Worm (Caenorhabditis elegans) whole organism, mixed stage, embryonic: ENCODE measurements around the gene srw-32.

ENCODE experiments used
- M03D4.4 ChIP-seq: sonication (generic microtip); optimal IDR thresholded peaks from 2 replicates; lab custom pipeline; 2017; ENCODE audit warnings: mild to moderate bottlenecking, missing genetic modification characterization, missing compliant biosample characterization
- blmp-1 ChIP-seq: fragments of 150-350 bp; optimal IDR thresholded peaks from 2 replicates; lab custom pipeline; 2014; ENCODE audit warnings: missing biosample characterization, missing genetic modification characterization
- ces-1 ChIP-seq: fragments of 150-350 bp; optimal IDR thresholded peaks from 2 replicates; lab custom pipeline; 2014; ENCODE audit warnings: missing biosample characterization, missing genetic modification reagents, missing genetic modification characterization
- hlh-1 ChIP-seq: fragments of 150-350 bp; optimal IDR thresholded peaks from 2 replicates; lab custom pipeline; 2014; ENCODE audit warnings: missing biosample characterization, missing genetic modification reagents, missing genetic modification characterization
- lin-13 ChIP-seq: fragments of 150-350 bp; optimal IDR thresholded peaks from 2 replicates; lab custom pipeline; 2014; ENCODE audit warnings: missing biosample characterization, missing genetic modification characterization
- lsy-2 ChIP-seq: fragments of 150-350 bp; optimal IDR thresholded peaks from 2 replicates; lab custom pipeline; 2014; ENCODE audit warnings: missing biosample characterization, missing genetic modification characterization
- nhr-12 ChIP-seq: fragments of 150-350 bp; optimal IDR thresholded peaks from 2 replicates; lab custom pipeline; 2014; ENCODE audit warnings: missing biosample characterization, missing genetic modification characterization
- nhr-237 ChIP-seq: fragments of 150-350 bp; optimal IDR thresholded peaks from 2 replicates; lab custom pipeline; 2014; ENCODE audit warnings: missing biosample characterization, missing genetic modification characterization
- nhr-76 ChIP-seq: sonication (generic microtip); optimal IDR thresholded peaks from 2 replicates; lab custom pipeline; 2017; ENCODE audit warnings: missing biosample characterization, missing genetic modification characterization
- sptf-1 ChIP-seq: sonication (generic microtip); optimal IDR thresholded peaks from 2 replicates; lab custom pipeline; 2017; ENCODE audit warnings: mild to moderate bottlenecking, missing genetic modification characterization, moderate library complexity, missing compliant biosample characterization
- unc-39 ChIP-seq: fragments of 150-350 bp; optimal IDR thresholded peaks from 2 replicates; lab custom pipeline; 2014; ENCODE audit warnings: missing biosample characterization, missing genetic modification characterization
- unc-62 ChIP-seq: fragments of 150-350 bp; optimal IDR thresholded peaks from 2 replicates; lab custom pipeline; 2014; ENCODE audit warnings: missing biosample characterization, missing genetic modification reagents, missing genetic modification characterization

DNA sequence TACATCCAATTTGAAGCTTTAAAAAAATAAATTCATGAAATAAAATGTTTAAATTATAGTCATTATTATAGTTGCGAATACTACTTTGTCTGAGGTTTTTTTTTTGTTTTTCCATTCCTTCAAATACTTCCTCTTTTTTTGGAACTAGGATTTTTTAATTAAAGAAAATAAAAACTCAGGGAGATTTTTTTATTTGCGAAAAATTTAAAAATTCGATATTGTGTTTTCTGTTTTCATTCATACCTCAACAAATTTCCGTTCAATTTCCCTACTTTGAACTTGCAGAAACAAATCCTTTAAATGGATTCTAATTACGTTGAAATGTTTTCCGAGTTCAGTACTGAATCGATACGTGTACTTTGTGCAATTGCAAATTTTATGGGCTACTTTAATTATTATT lies at the start of gene srw-32:
- no peak for TF ChIP-seq nhr-237
- no peak for TF ChIP-seq unc-62 (GFP tag; lab: Kevin White, UChicago)
- TF ChIP-seq lin-13 (tag; lab: Kevin White, UChicago), result no peak
- no peak for TF ChIP-seq nhr-76 (tag; lab: Kevin White, UChicago)
- no peak for TF ChIP-seq blmp-1 (tag; lab: Kevin White, UChicago)
- TF ChIP-seq unc-39 (tag; lab: Kevin White, UChicago), result no peak
- TF ChIP-seq nhr-12 (tag; lab: Kevin White, UChicago), result no peak
- no peak for TF ChIP-seq lsy-2 (tag; lab: Kevin White, UChicago)
- no peak for TF ChIP-seq ces-1 (GFP tag; lab: Kevin White, UChicago)
- no peak for TF ChIP-seq M03D4.4
- no peak for TF ChIP-seq hlh-1 (tag; lab: Kevin White, UChicago)
- TF ChIP-seq sptf-1 (tag; lab: Kevin White, UChicago), result no peak
